Worm (Caenorhabditis elegans): ENCODE results near the gene srh-67.

srh-67 gene

DNA sequence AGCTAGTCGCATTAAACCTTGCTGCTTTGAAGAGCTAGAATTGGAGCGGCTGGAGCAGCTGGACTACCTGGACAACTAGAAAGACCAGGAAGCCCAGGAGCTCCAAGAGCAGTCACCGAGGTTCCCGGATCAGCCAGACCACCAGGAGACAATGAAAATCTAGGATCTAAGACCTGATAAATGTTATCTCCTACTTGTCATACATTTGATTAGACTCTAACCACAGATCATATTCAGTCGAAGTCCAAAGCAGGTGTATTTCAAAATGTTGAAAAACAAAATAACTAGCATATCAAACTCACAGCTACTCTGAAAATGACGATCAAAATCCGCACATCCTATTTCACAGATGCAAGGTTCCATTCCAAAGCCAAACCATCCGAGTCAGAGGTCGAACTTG is 16.8 kb upstream of the srh-67 start, which contains the start of gene srz-6:
Gene srz-6 (plus strand): TSS at position 301 of the 400 bp plus-strand sequence.
- TF ChIP-seq daf-16 (GFP tag; optimal IDR thresholded peaks at IDR 0.05) = no peak
- no peak for TF ChIP-seq daf-16 (tag; optimal IDR thresholded peaks at IDR 0.05)
- no peak for TF ChIP-seq hlh-11 (tag; optimal IDR thresholded peaks at IDR 0.05)
- TF ChIP-seq nhr-77 (tag; optimal IDR thresholded peaks at IDR 0.05) = no peak

DNA sequence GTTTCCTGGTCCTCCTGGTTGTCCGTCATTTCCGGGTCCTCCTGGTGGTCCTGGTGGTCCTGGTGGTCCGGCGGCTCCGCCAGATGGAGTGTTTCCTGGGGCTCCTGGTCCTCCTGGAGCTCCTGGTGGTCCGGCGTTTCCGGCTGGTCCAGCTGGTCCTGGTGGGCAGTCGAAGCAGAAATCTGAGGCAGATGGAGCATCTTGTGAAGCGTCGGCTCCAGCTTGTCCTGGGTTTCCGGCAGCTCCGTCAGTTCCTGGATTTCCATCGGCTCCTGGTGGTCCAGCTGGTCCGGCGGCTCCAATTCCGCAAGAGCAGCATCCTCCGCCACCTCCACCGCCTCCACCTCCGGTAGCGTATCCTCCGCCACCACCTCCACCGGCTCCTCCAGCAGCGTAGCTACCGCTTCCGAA is 14.7 kb upstream of the srh-67 start:
- 0 out of 2 replicates have a peak, but pooled peaks have one; percentile 49 for TF ChIP-seq pha-4 (GFP tag; IDR thresholded peaks at IDR 0.05)
- no peak for TF ChIP-seq pha-4 (tag; optimal IDR thresholded peaks at IDR 0.05)
- peak; percentile 98 for TF ChIP-seq set-16 (GFP tag; IDR thresholded peaks at IDR 0.05)
- TF ChIP-seq vab-7 (GFP tag; IDR thresholded peaks at IDR 0.05) = no peak

DNA sequence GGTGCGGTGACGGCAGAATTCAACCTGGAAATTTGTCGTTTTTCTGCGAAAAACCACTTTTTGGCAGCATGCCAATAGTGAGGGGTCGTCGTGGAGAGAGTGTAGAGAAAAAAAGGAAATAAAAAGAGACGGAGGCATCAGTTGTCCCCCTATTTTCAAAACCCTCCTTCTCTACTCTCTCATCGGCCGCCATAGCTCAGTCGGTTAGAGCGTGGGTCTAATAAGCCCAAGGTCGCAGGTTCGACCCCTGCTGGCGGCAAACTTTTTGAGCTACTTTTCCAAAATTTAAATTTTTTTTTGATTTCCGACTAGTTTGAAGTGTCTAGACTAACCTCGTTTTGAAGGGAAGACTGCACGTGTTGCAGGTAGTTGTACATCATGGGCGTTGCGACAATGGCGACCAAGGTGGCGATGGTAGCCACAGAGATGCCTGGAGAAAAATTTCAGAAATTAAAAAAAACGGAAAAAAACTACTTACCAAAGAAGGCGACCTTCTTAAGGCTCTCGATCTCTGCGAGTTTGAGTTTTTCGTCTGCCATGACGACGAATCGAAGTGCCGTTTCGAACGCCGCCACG is 14.1 kb upstream of the srh-67 start, which contains the start of gene col-85:
Gene col-85 (minus strand): TSS at position 540 of the 576 bp plus-strand sequence.
- no peak for TF ChIP-seq lin-15B (tag; optimal IDR thresholded peaks at IDR 0.05)
- TF ChIP-seq cey-2 (tag; optimal IDR thresholded peaks at IDR 0.05; ENCODE audit: borderline replicate concordance, insufficient read depth) = no peak
- peak; percentile 78; the same call in 1 of the 2 replicates for TF ChIP-seq nhr-42 (GFP tag; IDR thresholded peaks at IDR 0.05)
- TF ChIP-seq lir-3 (tag; optimal IDR thresholded peaks at IDR 0.05) = peak; percentile 62
- TF ChIP-seq nhr-41 (GFP tag; IDR thresholded peaks at IDR 0.05) = peak; percentile 94
- peak; percentile 87 for TF ChIP-seq dmd-9 (GFP tag; IDR thresholded peaks at IDR 0.05)
- TF ChIP-seq nhr-237 (tag; optimal IDR thresholded peaks at IDR 0.05) = no peak
- TF ChIP-seq T20F7.1 (GFP tag; optimal IDR thresholded peaks at IDR 0.05) = no peak
- peak in 1 of 2 experiments; percentile 79 for TF ChIP-seq unc-62 (GFP tag; optimal IDR thresholded peaks at IDR 0.05 in 1 of 2)
- no peak for TF ChIP-seq unc-62 (tag; optimal IDR thresholded peaks at IDR 0.05)
- peak; percentile 98 for TF ChIP-seq lim-7 (GFP tag; IDR thresholded peaks at IDR 0.05)
- TF ChIP-seq Y48G9A.11 (GFP tag; IDR thresholded peaks at IDR 0.05) = peak; percentile 87
- no peak for TF ChIP-seq mep-1 (tag; optimal IDR thresholded peaks at IDR 0.05)
- peak; percentile 94 for TF ChIP-seq aha-1 (tag)
- TF ChIP-seq mxl-2 (GFP tag; conservative IDR thresholded peaks at IDR 0.05) = peak; percentile 73
- no peak for TF ChIP-seq nhr-25 (tag; optimal IDR thresholded peaks at IDR 0.05; ENCODE audit: borderline replicate concordance, insufficient read depth)
- peak; percentile 66 for TF ChIP-seq hlh-11 (tag; optimal IDR thresholded peaks at IDR 0.05)
- peak; percentile 95 for TF ChIP-seq dmd-8 (GFP tag; IDR thresholded peaks at IDR 0.05)
- peak; percentile 91 for TF ChIP-seq arid-1 (GFP tag; conservative IDR thresholded peaks at IDR 0.05)
- TF ChIP-seq ceh-32 (tag; optimal IDR thresholded peaks at IDR 0.05; ENCODE audit: poor library complexity) = peak; percentile 2
- TF ChIP-seq D1046.2 (GFP tag; IDR thresholded peaks at IDR 0.05) = peak; percentile 91
- TF ChIP-seq ctbp-1 (GFP tag; IDR thresholded peaks at IDR 0.05) = peak; percentile 91
- peak; percentile 89 to 90; a peak in 3 of 4 replicates for TF ChIP-seq madf-5 (GFP tag; IDR thresholded peaks at IDR 0.05)
- peak; percentile 73 for TF ChIP-seq nhr-111 (GFP tag; optimal IDR thresholded peaks at IDR 0.05)
- peak; percentile 60 for TF ChIP-seq nhr-77 (tag; optimal IDR thresholded peaks at IDR 0.05)
- TF ChIP-seq zag-1 (tag; optimal IDR thresholded peaks at IDR 0.05) = no peak
- TF ChIP-seq php-3 (GFP tag; IDR thresholded peaks at IDR 0.05) = peak; percentile 84
- TF ChIP-seq mdt-29 (GFP tag; IDR thresholded peaks at IDR 0.05) = peak; percentile 79
- no peak for TF ChIP-seq lin-39 (tag; optimal IDR thresholded peaks at IDR 0.05)
- TF ChIP-seq ama-1 (optimal IDR thresholded peaks at IDR 0.05) = no peak
- peak; percentile 56 for TF ChIP-seq nhr-11 (tag; optimal IDR thresholded peaks at IDR 0.05)
- TF ChIP-seq fos-1 (tag; optimal IDR thresholded peaks at IDR 0.05) = no peak
- no peak for TF ChIP-seq ztf-11 (tag; optimal IDR thresholded peaks at IDR 0.05)
- TF ChIP-seq ZK337.2 (GFP tag; IDR thresholded peaks at IDR 0.05) = peak; percentile 93
- TF ChIP-seq Y5F2A.4 (GFP tag; optimal IDR thresholded peaks at IDR 0.05) = peak; percentile 79
- TF ChIP-seq ztf-7 (tag; optimal IDR thresholded peaks at IDR 0.05) = peak; percentile 71
- TF ChIP-seq nhr-10 (tag; optimal IDR thresholded peaks at IDR 0.05) = no peak
- TF ChIP-seq hif-1 (tag; optimal IDR thresholded peaks at IDR 0.05) = peak; percentile 5 to 68
- peak; percentile 14 to 86 for TF ChIP-seq daf-16 (GFP tag; optimal IDR thresholded peaks at IDR 0.05)
- TF ChIP-seq daf-16 (tag; optimal IDR thresholded peaks at IDR 0.05) = peak; percentile 57
- TF ChIP-seq nhr-76 (tag; optimal IDR thresholded peaks at IDR 0.05) = no peak
- TF ChIP-seq T26A8.4 (GFP tag; IDR thresholded peaks at IDR 0.05) = peak; percentile 92
- TF ChIP-seq mdl-1 (tag; optimal IDR thresholded peaks at IDR 0.05) = peak in 1 of 2 experiments; percentile 59

Data from whole organism, L4 larva.